Worm (Caenorhabditis elegans) whole organism, L1 larva: ENCODE measurements around the gene pqe-1.

Experiments used
- C16A3.4 ChIP-seq: fragments of 150-350 bp; optimal IDR thresholded peaks from 2 replicates; lab custom pipeline; 2014; ENCODE audit warnings: missing biosample characterization, missing genetic modification characterization
- F16B12.6 ChIP-seq: fragments of 150-350 bp; optimal IDR thresholded peaks from 2 replicates; lab custom pipeline; 2014; ENCODE audit warnings: missing biosample characterization, missing genetic modification characterization
- Y116A8C.19 ChIP-seq: sonication (generic microtip); optimal IDR thresholded peaks from 2 replicates; lab custom pipeline; 2016; ENCODE audit warnings: missing compliant biosample characterization, missing genetic modification characterization, borderline replicate concordance
- blmp-1 ChIP-seq: fragments of 150-350 bp; optimal IDR thresholded peaks from 2 replicates; lab custom pipeline; 2014; ENCODE audit warnings: missing biosample characterization, missing genetic modification characterization
- ceh-8 ChIP-seq: fragments of 200-800 bp; sonication (Bioruptor generic); optimal IDR thresholded peaks from 2 replicates; lab custom pipeline; 2018; ENCODE audit warnings: mild to moderate bottlenecking, missing genetic modification characterization, moderate library complexity, missing compliant biosample characterization
- ceh-90 ChIP-seq: sonication (generic microtip); optimal IDR thresholded peaks from 2 replicates; lab custom pipeline; 2016; ENCODE audit warnings: missing genetic modification characterization, missing compliant biosample characterization
- ces-1 ChIP-seq: fragments of 150-350 bp; optimal IDR thresholded peaks from 2 replicates; lab custom pipeline; 2014; ENCODE audit warnings: missing biosample characterization, missing genetic modification reagents, missing genetic modification characterization
- dsc-1 ChIP-seq: sonication (generic microtip); optimal IDR thresholded peaks from 2 replicates; lab custom pipeline; 2016; ENCODE audit warnings: mild to moderate bottlenecking, missing genetic modification characterization, missing compliant biosample characterization
- efl-1 ChIP-seq, 4 experiments: fragments of 150-350 bp; optimal IDR thresholded peaks in 3 of 4; peaks in 1 of 4; 1 replicate in 1 of 4; 2 replicates in 3 of 4; lab custom pipeline; 2014; ENCODE audit warnings: missing biosample characterization in 2 of 4, missing genetic modification characterization in 2 of 4, missing genetic modification reagents in 2 of 4
- egl-27 ChIP-seq, 2 experiments: fragments of 150-350 bp in 1 of 2; sonication (generic microtip); optimal IDR thresholded peaks; 3 replicates each; lab custom pipeline; 2017 to 2018; ENCODE audit warnings: missing biosample characterization in 2 of 2, missing genetic modification characterization in 2 of 2, missing genetic modification reagents in 2 of 2
- elt-2 ChIP-seq: sonication (generic microtip); optimal IDR thresholded peaks from 2 replicates; lab custom pipeline; 2016; ENCODE audit warnings: missing genetic modification characterization, mild to moderate bottlenecking, inconsistent platforms, missing compliant biosample characterization, missing genetic modification reagents
- fkh-10 ChIP-seq: sonication (generic microtip); optimal IDR thresholded peaks from 2 replicates; lab custom pipeline; 2017; ENCODE audit warnings: missing biosample characterization, missing genetic modification reagents, missing genetic modification characterization
- fkh-4 ChIP-seq: sonication (generic microtip); optimal IDR thresholded peaks from 2 replicates; lab custom pipeline; 2016; ENCODE audit warnings: missing compliant biosample characterization, missing genetic modification characterization, borderline replicate concordance
- isw-1 ChIP-seq: fragments of 200-800 bp; sonication (Bioruptor generic); IDR thresholded peaks from 2 replicates; pipeline ENCODE4 v1.3.6; 2022; ENCODE audit warnings: missing genetic modification characterization, missing compliant biosample characterization
- lin-14 ChIP-seq: fragments of 200-800 bp; sonication (Bioruptor generic); optimal IDR thresholded peaks from 2 replicates; lab custom pipeline; 2018; ENCODE audit warnings: mild to moderate bottlenecking, missing genetic modification characterization, moderate library complexity, missing compliant biosample characterization
- lin-35 ChIP-seq, 2 experiments: fragments of 150-350 bp; optimal IDR thresholded peaks; 2 replicates each; lab custom pipeline; 2014; ENCODE audit warnings: missing biosample characterization in 2 of 2, missing genetic modification characterization in 2 of 2, missing genetic modification reagents in 2 of 2
- lin-39 ChIP-seq: fragments of 150-350 bp; optimal IDR thresholded peaks from 2 replicates; lab custom pipeline; 2014; ENCODE audit warnings: missing biosample characterization, missing genetic modification reagents, missing genetic modification characterization
- lsy-2 ChIP-seq, 2 experiments: fragments of 150-350 bp; optimal IDR thresholded peaks; 2 replicates each; lab custom pipeline; 2014; ENCODE audit warnings: missing biosample characterization in 2 of 2, missing genetic modification characterization in 2 of 2
- nhr-20 ChIP-seq: sonication (generic microtip); optimal IDR thresholded peaks from 2 replicates; lab custom pipeline; 2016; ENCODE audit warnings: mild to moderate bottlenecking, missing genetic modification characterization, missing compliant biosample characterization
- nhr-71 ChIP-seq: sonication (generic microtip); optimal IDR thresholded peaks from 2 replicates; lab custom pipeline; 2016; ENCODE audit warnings: mild to moderate bottlenecking, missing genetic modification characterization, moderate library complexity, missing compliant biosample characterization
- nhr-85 ChIP-seq: sonication (generic microtip); peaks from one replicate; lab custom pipeline; 2016; ENCODE audit warnings: missing genetic modification characterization, inconsistent platforms, missing compliant biosample characterization
- nhr-90 ChIP-seq: sonication (generic microtip); optimal IDR thresholded peaks from 2 replicates; lab custom pipeline; 2016; ENCODE audit warnings: mild to moderate bottlenecking, missing genetic modification characterization, missing compliant biosample characterization; ENCODE audit not compliant: poor library complexity
- pag-3 ChIP-seq: sonication (generic microtip); optimal IDR thresholded peaks from 2 replicates; lab custom pipeline; 2017; ENCODE audit warnings: missing genetic modification characterization, mild to moderate bottlenecking, missing compliant biosample characterization, antibody characterized with exemption, borderline replicate concordance; ENCODE audit not compliant: insufficient read depth
- rnt-1 ChIP-seq: sonication (generic microtip); optimal IDR thresholded peaks from 2 replicates; lab custom pipeline; 2016; ENCODE audit warnings: mild to moderate bottlenecking, missing genetic modification characterization, moderate library complexity, missing compliant biosample characterization
- snpc-4 ChIP-seq: fragments of 150-350 bp; optimal IDR thresholded peaks from 2 replicates; lab custom pipeline; 2014; ENCODE audit warnings: missing biosample characterization, missing genetic modification characterization
- snu-23 ChIP-seq: sonication (generic microtip); optimal IDR thresholded peaks from 2 replicates; lab custom pipeline; 2016; ENCODE audit warnings: missing genetic modification characterization, missing compliant biosample characterization
- tlp-1 ChIP-seq: fragments of 150-350 bp; optimal IDR thresholded peaks from 2 replicates; lab custom pipeline; 2014; ENCODE audit warnings: missing biosample characterization, missing genetic modification characterization
- unc-98 ChIP-seq: fragments of 200-800 bp; sonication (Bioruptor generic); IDR thresholded peaks from 2 replicates; pipeline ENCODE4 v1.3.6; 2022; ENCODE audit warnings: missing genetic modification characterization, missing compliant biosample characterization
- vab-15 ChIP-seq: sonication (generic microtip); optimal IDR thresholded peaks from 2 replicates; lab custom pipeline; 2017; ENCODE audit warnings: missing genotype, mild to moderate bottlenecking, missing genetic modification characterization, missing compliant biosample characterization
- zip-4 ChIP-seq: fragments of 200-800 bp; sonication (Bioruptor generic); optimal IDR thresholded peaks from 2 replicates; lab custom pipeline; 2018; ENCODE audit warnings: mild to moderate bottlenecking, missing genetic modification characterization, moderate library complexity, missing compliant biosample characterization

pqe-1 gene

DNA sequence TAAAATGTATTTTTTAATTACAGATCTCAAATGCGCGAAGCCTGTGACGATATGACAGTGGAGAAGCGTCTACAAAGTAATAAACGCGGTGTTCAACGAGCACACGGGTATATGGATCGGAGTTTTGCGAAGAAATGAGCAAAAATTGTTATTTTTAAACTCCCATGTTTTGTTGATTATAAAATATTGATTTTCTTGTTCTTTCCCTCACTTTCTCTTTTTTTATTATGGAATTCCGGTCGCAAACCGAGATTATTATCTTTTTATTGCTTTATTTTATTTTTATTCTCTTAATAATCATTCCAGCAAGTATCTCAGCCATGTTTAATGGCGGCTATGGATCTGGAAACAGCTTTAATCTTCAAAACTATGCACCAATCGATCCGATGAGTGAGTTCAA is at the start of gene pqe-1:
Gene pqe-1 (plus strand): TSS at position 301 of the 400 bp plus-strand sequence.
- TF ChIP-seq blmp-1 (tag; lab: Kevin White, UChicago) = no peak

DNA sequence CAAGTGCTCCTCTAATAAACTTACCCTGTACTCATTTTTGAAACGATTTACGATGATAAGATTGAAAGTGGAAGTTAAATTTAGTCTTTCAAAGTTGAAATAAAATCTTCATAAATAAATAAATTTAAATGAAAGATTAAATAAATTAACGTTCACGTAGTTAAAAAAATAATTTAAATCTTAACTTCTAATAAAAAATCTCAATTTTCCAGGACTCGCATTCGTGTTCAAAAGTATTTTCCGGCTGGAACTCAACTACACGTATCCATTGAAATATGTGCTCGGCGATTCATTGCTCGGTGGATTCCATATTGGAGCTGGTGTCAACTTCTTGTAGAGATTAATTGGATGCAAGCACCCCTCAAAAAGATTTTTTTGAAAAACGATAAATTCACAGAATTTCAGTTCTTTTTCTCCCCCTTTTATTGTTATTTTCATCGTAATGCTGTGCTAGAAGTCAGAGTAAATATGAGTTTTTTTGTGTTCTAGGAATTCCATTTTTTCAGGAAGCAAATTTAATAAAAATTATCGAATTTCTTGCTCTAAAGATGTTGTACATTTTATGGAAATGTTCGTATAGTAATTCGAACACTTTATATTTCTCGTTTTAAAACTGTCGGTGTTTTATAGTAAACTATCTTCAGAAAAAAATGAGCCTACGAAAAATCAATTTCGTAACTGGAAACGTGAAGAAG is 47.6 kb upstream of the pqe-1 start, which contains the start of the genes C34E10.9 and hap-1:
Gene C34E10.9 (minus strand): TSS at position 101 of the 695 bp plus-strand sequence.
Gene hap-1 (plus strand): TSS at position 645 of the 695 bp plus-strand sequence.
- TF ChIP-seq isw-1 (GFP tag; lab: Robert Waterston, UW) (no peak), efl-1 (optimal IDR thresholded peaks at IDR 0.05; lab: Kevin White, UChicago) (no peak), efl-1 (GFP tag; optimal IDR thresholded peaks at IDR 0.05 in 1 of 2; lab: Kevin White, UChicago) (peak in 1 of 2 experiments; percentile 18)

DNA sequence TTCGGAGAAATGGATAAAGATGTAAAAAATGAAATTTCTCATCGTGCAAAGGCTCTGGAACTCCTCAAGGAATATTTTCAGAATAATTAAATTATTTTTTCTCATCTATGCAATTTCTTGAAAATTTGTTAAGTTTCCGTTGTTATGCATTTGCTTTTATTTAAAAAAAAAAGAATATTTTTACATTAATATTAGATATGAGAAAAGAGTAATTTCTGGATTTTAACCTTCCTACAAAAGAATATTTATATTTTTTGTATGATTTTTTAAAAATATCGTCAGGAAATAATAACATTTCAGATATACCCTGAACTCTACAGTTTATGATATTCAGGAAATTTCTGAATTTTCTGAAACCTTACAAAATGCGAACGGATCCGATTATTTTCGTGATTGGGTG is 46.2 kb upstream of the pqe-1 start, which contains the start of gene gro-1:
Gene gro-1 (plus strand): TSS at position 301 of the 400 bp plus-strand sequence.
- TF ChIP-seq fkh-4 = no peak
- no peak for TF ChIP-seq unc-98
- TF ChIP-seq isw-1 (GFP tag; lab: Robert Waterston, UW) = no peak
- no peak for TF ChIP-seq F16B12.6 (tag; lab: Kevin White, UChicago)
- no peak for TF ChIP-seq egl-27 (tag; optimal IDR thresholded peaks at IDR 0.05; lab: Kevin White, UChicago)
- TF ChIP-seq lin-14 (GFP tag; lab: Kevin White, UChicago) = no peak
- TF ChIP-seq zip-4 (GFP tag; lab: Kevin White, UChicago) = no peak
- TF ChIP-seq fkh-10 (GFP tag; lab: Kevin White, UChicago) = no peak

DNA sequence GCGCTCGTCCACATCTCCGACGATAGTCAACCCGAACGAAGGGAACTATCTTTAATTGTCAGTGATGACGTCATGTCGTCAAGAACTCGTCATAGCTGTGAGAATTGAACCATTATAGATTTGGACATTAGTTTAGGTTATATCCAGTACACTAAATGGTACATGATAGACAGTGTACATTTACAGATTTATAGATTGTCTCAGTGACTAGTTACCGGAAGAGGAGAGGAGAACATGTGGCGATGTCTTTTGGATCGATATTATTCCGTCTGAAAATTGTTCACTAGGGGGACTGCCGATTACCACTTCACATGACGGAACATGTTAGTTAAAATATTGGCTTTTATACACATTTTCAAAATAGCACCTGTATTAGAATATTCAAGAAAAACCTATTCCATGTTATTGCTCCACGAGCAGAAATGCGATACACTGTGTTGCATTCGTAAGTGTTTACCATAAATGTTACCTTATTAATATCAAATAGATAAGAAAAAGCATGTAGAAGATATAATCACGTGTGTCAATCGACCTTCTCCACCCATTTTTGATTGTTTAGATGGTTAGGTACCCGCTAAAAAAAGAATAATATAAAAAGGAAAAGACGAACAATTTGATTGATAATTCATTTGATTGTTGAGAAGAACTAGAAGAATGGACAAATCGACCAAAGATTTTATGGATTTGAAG is 43.7 kb upstream of the pqe-1 start, which contains the start of gene ZC395.5:
Gene ZC395.5 (plus strand): TSS at position 632 of the 690 bp plus-strand sequence.
- TF ChIP-seq vab-15 (tag; lab: Kevin White, UChicago) = no peak
- TF ChIP-seq C16A3.4 (tag; lab: Kevin White, UChicago) = no peak
- TF ChIP-seq lin-39 (tag; lab: Kevin White, UChicago) = no peak
- TF ChIP-seq nhr-20 (tag; lab: Kevin White, UChicago) = peak; percentile 28
- peak in 1 of 2 experiments; percentile 34 for TF ChIP-seq lin-35 (GFP tag; optimal IDR thresholded peaks at IDR 0.05; lab: Kevin White, UChicago)
- no peak for TF ChIP-seq nhr-71 (tag; lab: Kevin White, UChicago)
- peak; percentile 16 for TF ChIP-seq blmp-1 (tag; lab: Kevin White, UChicago)
- peak in 1 of 2 experiments; percentile 24 for TF ChIP-seq lsy-2 (tag; optimal IDR thresholded peaks at IDR 0.05; lab: Kevin White, UChicago)
- TF ChIP-seq elt-2 (tag; lab: Kevin White, UChicago) = peak; percentile 69
- no peak for TF ChIP-seq dsc-1 (tag; lab: Kevin White, UChicago)
- TF ChIP-seq ces-1 (GFP tag; lab: Kevin White, UChicago) = no peak
- TF ChIP-seq ceh-8 (GFP tag; lab: Kevin White, UChicago) = no peak
- no peak for TF ChIP-seq ceh-90 (tag; lab: Kevin White, UChicago)
- no peak for TF ChIP-seq efl-1 (optimal IDR thresholded peaks at IDR 0.05; lab: Kevin White, UChicago)
- TF ChIP-seq efl-1 (GFP tag; optimal IDR thresholded peaks at IDR 0.05 in 1 of 2; lab: Kevin White, UChicago) = peak in 1 of 2 experiments; percentile 52
- TF ChIP-seq pag-3 (tag; lab: Kevin White, UChicago) = no peak
- no peak for TF ChIP-seq snpc-4 (tag; lab: Kevin White, UChicago)
- no peak for TF ChIP-seq Y116A8C.19
- no peak for TF ChIP-seq rnt-1 (tag; lab: Kevin White, UChicago)
- TF ChIP-seq snu-23 (GFP tag; lab: Kevin White, UChicago) = peak; percentile 8
- no peak for TF ChIP-seq nhr-85
- peak; percentile 14 for TF ChIP-seq nhr-90 (tag; lab: Kevin White, UChicago)
- no peak for TF ChIP-seq tlp-1 (tag; lab: Kevin White, UChicago)
- TF ChIP-seq, all 84 proteins: peak for 8
